Fruit fly (Drosophila melanogaster): Measurements from ENCODE around the gene twf.

Gene twf

dm6 chr3R:14122347-14122812, at the start of gene twf, which contains the start of gene Abi:
Gene twf (plus strand): TSS chr3R:14122654.
Gene Abi (minus strand): TSS chr3R:14122420.
- TF ChIP-seq rgr (GFP tag; optimal IDR thresholded peaks at IDR 0.05) (peak; percentile 78), Vsx2 (GFP tag; optimal IDR thresholded peaks at IDR 0.05; ENCODE audit: partially characterized antibody) (no peak), sv (GFP tag; optimal IDR thresholded peaks at IDR 0.05) (peak; percentile 86), brk (GFP tag; optimal IDR thresholded peaks at IDR 0.05) (no peak), pan (optimal IDR thresholded peaks at IDR 0.05) (no peak), dmrt93B (GFP tag; optimal IDR thresholded peaks at IDR 0.05) (peak; percentile 57), Rel (GFP tag; optimal IDR thresholded peaks at IDR 0.05) (no peak), Rel (tag; optimal IDR thresholded peaks at IDR 0.05) (peak; percentile 92), Hnf4 (GFP tag; optimal IDR thresholded peaks at IDR 0.05) (no peak), lola (GFP tag; optimal IDR thresholded peaks at IDR 0.05) (no peak), GATAd (GFP tag; optimal IDR thresholded peaks at IDR 0.05) (peak; percentile 68), Hr83 (GFP tag; optimal IDR thresholded peaks at IDR 0.05; ENCODE audit: poor library complexity, severe bottlenecking) (peak; percentile 84), Myc (optimal IDR thresholded peaks at IDR 0.05) (peak; percentile 84), dl (GFP tag; optimal IDR thresholded peaks at IDR 0.05; ENCODE audit: insufficient read depth in 1 of 2, partially characterized antibody in 2 of 2) (no peak), br (GFP tag; optimal IDR thresholded peaks at IDR 0.05) (peak; percentile 63), Abd-B (GFP tag; optimal IDR thresholded peaks at IDR 0.05) (no peak), OdsH (GFP tag; optimal IDR thresholded peaks at IDR 0.05) (peak; percentile 68), sage (GFP tag; optimal IDR thresholded peaks at IDR 0.05) (peak; percentile 56), Sp1 (GFP tag; optimal IDR thresholded peaks at IDR 0.05) (no peak), Hr78 (GFP tag; optimal IDR thresholded peaks at IDR 0.05) (no peak), dsf (GFP tag; optimal IDR thresholded peaks at IDR 0.05; ENCODE audit: borderline replicate concordance) (peak; percentile 76), N (GFP tag; optimal IDR thresholded peaks at IDR 0.05) (no peak), Dif (GFP tag; optimal IDR thresholded peaks at IDR 0.05; ENCODE audit: partially characterized antibody) (no peak), usp (GFP tag; optimal IDR thresholded peaks at IDR 0.05) (no peak), woc (GFP tag; optimal IDR thresholded peaks at IDR 0.05) (peak; percentile 16), Jra (GFP tag; optimal IDR thresholded peaks at IDR 0.05) (no peak), tai (GFP tag; optimal IDR thresholded peaks at IDR 0.05) (no peak), h (GFP tag; optimal IDR thresholded peaks at IDR 0.05) (peak; percentile 80), Mio (GFP tag; optimal IDR thresholded peaks at IDR 0.05) (no peak), CrebA (GFP tag; optimal IDR thresholded peaks at IDR 0.05; ENCODE audit: borderline replicate concordance) (no peak), Dfd (GFP tag; optimal IDR thresholded peaks at IDR 0.05) (no peak), CG32264 (GFP tag; optimal IDR thresholded peaks at IDR 0.05) (peak; percentile 21), fru (GFP tag; optimal IDR thresholded peaks at IDR 0.05) (peak; percentile 68), psq (GFP tag; optimal IDR thresholded peaks at IDR 0.05) (peak; percentile 68), foxo (GFP tag; optimal IDR thresholded peaks at IDR 0.05) (peak in 1 of 2 experiments; percentile 84), CG9705 (GFP tag; optimal IDR thresholded peaks at IDR 0.05) (peak; percentile 51), HLH106 (tag; optimal IDR thresholded peaks at IDR 0.05) (peak; percentile 65), ey (GFP tag; optimal IDR thresholded peaks at IDR 0.05) (peak; percentile 66), jim (GFP tag; optimal IDR thresholded peaks at IDR 0.05) (no peak)

DNA sequence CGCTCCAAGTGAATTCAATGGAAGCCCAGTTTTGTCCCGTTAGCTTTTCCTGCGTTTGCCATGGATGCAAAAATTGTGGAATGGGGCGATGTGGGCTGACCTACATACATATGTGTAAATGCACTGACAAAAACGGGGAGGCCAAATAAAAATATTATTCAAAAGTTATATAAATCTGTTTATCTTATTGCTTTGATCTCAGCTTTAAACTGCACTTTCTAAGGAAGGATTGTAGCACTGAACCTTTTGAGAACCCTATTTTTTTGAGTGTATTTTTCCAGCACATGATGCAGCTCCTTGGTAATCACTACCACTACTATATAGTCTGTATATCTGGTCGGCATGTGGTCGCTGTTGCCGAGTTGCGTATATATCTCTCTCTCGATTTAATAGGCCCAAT, 45.4 kb upstream of the twf start:
- TF ChIP-seq HLH106 (tag; optimal IDR thresholded peaks at IDR 0.05) (peak; percentile 18), brk (GFP tag; optimal IDR thresholded peaks at IDR 0.05) (no peak), h (GFP tag; optimal IDR thresholded peaks at IDR 0.05) (peak; percentile 28), fru (GFP tag; optimal IDR thresholded peaks at IDR 0.05) (peak; percentile 39), dsf (GFP tag; optimal IDR thresholded peaks at IDR 0.05; ENCODE audit: borderline replicate concordance) (no peak), foxo (GFP tag; optimal IDR thresholded peaks at IDR 0.05) (peak in 1 of 2 experiments; percentile 21), ey (GFP tag; optimal IDR thresholded peaks at IDR 0.05) (no peak), psq (GFP tag; optimal IDR thresholded peaks at IDR 0.05) (peak; percentile 1), CG32264 (GFP tag; optimal IDR thresholded peaks at IDR 0.05) (no peak), Jra (GFP tag; optimal IDR thresholded peaks at IDR 0.05) (no peak)
